Fruit fly (Drosophila melanogaster) whole organism, wandering third instar larva: ENCODE measurements around the gene Duox.

ENCODE experiments used
- Abd-B ChIP-seq: fragments of >200 bp; optimal IDR thresholded peaks from 2 replicates; lab custom pipeline; 2017; ENCODE audit warnings: missing biosample characterization, missing genetic modification characterization
- OdsH ChIP-seq: fragments of 200-800 bp; sonication (Bioruptor generic); optimal IDR thresholded peaks from 2 replicates; lab custom pipeline; 2016; ENCODE audit warnings: missing biosample characterization, mild to moderate bottlenecking, missing genetic modification characterization

DNA sequence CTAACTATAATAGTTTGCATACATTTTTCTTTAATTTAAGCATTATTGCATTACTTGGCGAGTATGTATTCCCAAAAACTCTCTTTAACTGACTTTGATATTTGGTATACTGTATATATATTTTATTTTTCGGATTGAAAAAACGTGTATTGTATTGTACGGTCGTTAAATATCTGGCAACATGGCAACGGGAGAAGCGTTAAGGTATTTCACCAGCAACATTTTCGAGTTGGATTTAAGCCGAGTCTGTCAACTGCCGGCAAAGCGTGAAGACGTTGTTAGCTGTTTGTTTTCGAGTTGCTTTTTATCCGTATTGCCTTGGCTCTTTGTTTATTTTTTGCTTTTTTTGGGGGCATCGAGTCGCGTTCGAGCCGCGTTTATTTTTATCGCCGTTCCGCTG is 9.8 kb upstream of the Duox start, which contains the start of gene CG2975:
- TF ChIP-seq OdsH (GFP tag; lab: Kevin White, UChicago) (no peak), Abd-B (GFP tag; lab: Kevin White, UChicago) (no peak)
